Fruit fly (Drosophila melanogaster): ENCODE data around the gene Cda5.

DNA sequence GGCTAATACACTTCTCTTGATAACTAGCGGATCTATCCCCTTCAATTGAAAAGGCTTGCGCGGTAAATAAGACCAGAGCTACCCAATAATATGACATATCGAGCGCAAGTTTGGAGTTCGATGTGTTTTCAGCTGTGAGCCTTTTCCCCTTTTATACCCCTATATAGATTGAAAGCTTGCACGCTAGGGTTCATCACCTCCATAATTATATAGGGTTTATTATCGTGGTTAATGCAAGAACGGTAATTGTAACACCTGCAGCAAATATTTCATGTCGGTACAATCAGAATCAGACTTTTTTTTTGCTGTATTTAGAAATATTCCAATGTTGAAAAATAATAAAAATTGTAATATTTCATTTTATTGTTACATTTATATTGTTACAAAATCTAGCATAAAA, 40.1 kb downstream of the Cda5 start, which contains the start of gene Ir21a:
- no peak for TF ChIP-seq h (optimal IDR thresholded peaks at IDR 0.05)
- no peak for TF ChIP-seq psq (optimal IDR thresholded peaks at IDR 0.05)
- TF ChIP-seq insv (optimal IDR thresholded peaks at IDR 0.05) = no peak
- TF ChIP-seq ttk (optimal IDR thresholded peaks at IDR 0.05) = no peak
